Worm (Caenorhabditis elegans) whole organism, L1 larva: ENCODE results near the gene T02B11.3.

Source experiments
- ceh-82 ChIP-seq, 3 experiments: fragments of 150-350 bp in 1 of 3; sonication (generic microtip) in 2 of 3; optimal IDR thresholded peaks; 2 replicates each; lab custom pipeline; 2014 to 2017; ENCODE audit warnings: missing biosample characterization in 3 of 3, missing genetic modification characterization in 3 of 3
- elt-2 ChIP-seq: sonication (generic microtip); optimal IDR thresholded peaks from 2 replicates; lab custom pipeline; 2016; ENCODE audit warnings: missing genetic modification characterization, mild to moderate bottlenecking, inconsistent platforms, missing compliant biosample characterization, missing genetic modification reagents
- fos-1 ChIP-seq: fragments of 150-350 bp; optimal IDR thresholded peaks from 2 replicates; lab custom pipeline; 2014; ENCODE audit warnings: missing biosample characterization, missing genetic modification characterization
- lin-35 ChIP-seq, 2 experiments: fragments of 150-350 bp; optimal IDR thresholded peaks; 2 replicates each; lab custom pipeline; 2014; ENCODE audit warnings: missing biosample characterization in 2 of 2, missing genetic modification characterization in 2 of 2, missing genetic modification reagents in 2 of 2
- lin-39 ChIP-seq: fragments of 150-350 bp; optimal IDR thresholded peaks from 2 replicates; lab custom pipeline; 2014; ENCODE audit warnings: missing biosample characterization, missing genetic modification reagents, missing genetic modification characterization
- nhr-76 ChIP-seq: sonication (generic microtip); optimal IDR thresholded peaks from 2 replicates; lab custom pipeline; 2017; ENCODE audit warnings: missing biosample characterization, missing genetic modification characterization
- nhr-77 ChIP-seq: fragments of 150-350 bp; optimal IDR thresholded peaks from 2 replicates; lab custom pipeline; 2014; ENCODE audit warnings: missing biosample characterization, missing genetic modification characterization
- rnt-1 ChIP-seq: sonication (generic microtip); optimal IDR thresholded peaks from 2 replicates; lab custom pipeline; 2016; ENCODE audit warnings: mild to moderate bottlenecking, missing genetic modification characterization, moderate library complexity, missing compliant biosample characterization
- unc-86 ChIP-seq: sonication (generic microtip); optimal IDR thresholded peaks from 2 replicates; lab custom pipeline; 2016; ENCODE audit warnings: missing genetic modification characterization, missing compliant biosample characterization

DNA sequence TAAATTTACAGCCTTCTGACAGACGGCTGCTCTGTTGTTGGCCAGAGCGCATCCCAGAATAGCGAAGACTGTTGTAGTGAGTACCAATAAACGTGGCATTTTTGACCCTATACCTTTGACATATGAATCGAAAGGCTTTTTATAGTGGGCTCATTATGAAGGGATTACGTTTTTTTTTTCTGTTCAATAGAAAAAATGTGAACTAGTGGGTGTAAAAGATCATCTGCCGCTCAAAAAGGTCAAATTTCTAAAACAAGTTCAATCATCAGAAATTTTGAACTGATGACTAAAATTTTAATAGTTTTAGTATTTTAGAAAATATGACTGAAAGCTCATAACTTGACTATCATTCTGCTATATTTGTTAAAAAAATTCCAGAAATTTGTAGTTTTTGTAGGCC is 11.7 kb downstream of the T02B11.3 start, which contains the start of gene K09C6.9:
- TF ChIP-seq lin-39 (tag; lab: Kevin White, UChicago) (no peak), nhr-77 (tag; lab: Kevin White, UChicago) (no peak), fos-1 (tag; lab: Kevin White, UChicago) (no peak), lin-35 (GFP tag; optimal IDR thresholded peaks at IDR 0.05; lab: Kevin White, UChicago) (no peak), unc-86 (tag; lab: Kevin White, UChicago) (no peak), elt-2 (no peak), rnt-1 (tag; lab: Kevin White, UChicago) (no peak), ceh-82 (tag; optimal IDR thresholded peaks at IDR 0.05; lab: Kevin White, UChicago) (no peak), nhr-76 (tag; lab: Kevin White, UChicago) (no peak)
